Worm (Caenorhabditis elegans) whole organism, L4 larva: Measurements from ENCODE around the gene rod-1.
"Not testable (repeated sequence)": the region's sequence is repeated elsewhere in the genome, so short reads cannot be mapped to it uniquely, and the experiment has no call there.

ENCODE experiments used
- F10B5.3 ChIP-seq: sonication (generic microtip); optimal IDR thresholded peaks from 2 replicates; lab custom pipeline; 2016; ENCODE audit warnings: mild to moderate bottlenecking, missing genetic modification characterization, missing compliant biosample characterization
- Y105C5A.15 ChIP-seq: fragments of 200-800 bp; sonication (Bioruptor generic); IDR thresholded peaks from 2 replicates; pipeline ENCODE4 v1.3.6; 2022; ENCODE audit warnings: missing genetic modification characterization, missing compliant biosample characterization
- Y48G9A.11 ChIP-seq: fragments of 200-800 bp; sonication (Bioruptor generic); IDR thresholded peaks from 2 replicates; pipeline ENCODE4 v1.3.6; 2022; ENCODE audit warnings: missing genetic modification reagents, missing genetic modification characterization, missing compliant biosample characterization
- Y75B8A.6 ChIP-seq: fragments of 200-800 bp; sonication (Bioruptor generic); IDR thresholded peaks from 2 replicates; pipeline ENCODE4 v1.3.6; 2022; ENCODE audit warnings: missing genetic modification reagents, missing genetic modification characterization, missing compliant biosample characterization
- ZK337.2 ChIP-seq: fragments of 200-800 bp; sonication (Bioruptor generic); IDR thresholded peaks from 2 replicates; pipeline ENCODE4 v1.3.6; 2022; ENCODE audit warnings: missing genetic modification reagents, missing genetic modification characterization, missing compliant biosample characterization
- arid-1 ChIP-seq: fragments of 200-800 bp; sonication (Bioruptor generic); conservative IDR thresholded peaks from 2 replicates; pipeline ENCODE4 v1.3.6; 2022; ENCODE audit warnings: missing genetic modification reagents, missing genetic modification characterization, missing compliant biosample characterization
- ceh-82 ChIP-seq: sonication (generic microtip); optimal IDR thresholded peaks from 2 replicates; lab custom pipeline; 2017; ENCODE audit warnings: missing biosample characterization, missing genetic modification characterization
- ces-1 ChIP-seq: fragments of 150-350 bp; sonication (generic microtip); optimal IDR thresholded peaks from 4 replicates; lab custom pipeline; 2014; ENCODE audit warnings: missing biosample characterization, missing genetic modification reagents, missing genetic modification characterization
- cey-2 ChIP-seq: sonication (generic microtip); optimal IDR thresholded peaks from 3 replicates; lab custom pipeline; 2017; ENCODE audit warnings: missing genetic modification characterization, mild to moderate bottlenecking, missing compliant biosample characterization, antibody characterized with exemption, borderline replicate concordance; ENCODE audit not compliant: insufficient read depth
- dmd-6 ChIP-seq: fragments of 200-800 bp; sonication (Bioruptor generic); IDR thresholded peaks from 2 replicates; pipeline ENCODE4 v1.3.6; 2022; ENCODE audit warnings: missing genetic modification reagents, missing genetic modification characterization, missing compliant biosample characterization
- duxl-1 ChIP-seq: sonication (generic microtip); optimal IDR thresholded peaks from 2 replicates; lab custom pipeline; 2016; ENCODE audit warnings: mild to moderate bottlenecking, missing genetic modification characterization, moderate library complexity, missing compliant biosample characterization; ENCODE audit not compliant: poor library complexity
- dve-1 ChIP-seq: sonication (generic microtip); optimal IDR thresholded peaks from 2 replicates; lab custom pipeline; 2017; ENCODE audit warnings: antibody characterized with exemption, mild to moderate bottlenecking, missing genetic modification characterization, missing compliant biosample characterization; ENCODE audit not compliant: insufficient read depth
- egl-43 ChIP-seq: fragments of 200-800 bp; sonication (Bioruptor generic); IDR thresholded peaks from 2 replicates; pipeline ENCODE4 v1.3.6; 2022; ENCODE audit warnings: missing genetic modification reagents, missing genetic modification characterization, missing compliant biosample characterization
- hlh-11 ChIP-seq: fragments of 200-800 bp; sonication (Bioruptor generic); optimal IDR thresholded peaks from 2 replicates; lab custom pipeline; 2018; ENCODE audit warnings: mild to moderate bottlenecking, missing genetic modification characterization, missing compliant biosample characterization
- lim-7 ChIP-seq: fragments of 200-800 bp; sonication (Bioruptor generic); IDR thresholded peaks from 2 replicates; pipeline ENCODE4 v1.3.6; 2022; ENCODE audit warnings: missing genetic modification characterization, missing compliant biosample characterization
- lsy-2 ChIP-seq, 2 experiments: fragments of 150-350 bp in 1 of 2; sonication (generic microtip) in 1 of 2; optimal IDR thresholded peaks; 2 replicates each; lab custom pipeline; 2014 to 2017; ENCODE audit warnings: missing biosample characterization in 2 of 2, missing genetic modification characterization in 2 of 2
- madf-5 ChIP-seq, 2 experiments: fragments of 200-800 bp; sonication (Bioruptor generic); IDR thresholded peaks; 2 replicates each; pipeline ENCODE4 v1.3.6; 2022; ENCODE audit warnings: missing compliant biosample characterization in 2 of 2, missing genetic modification characterization in 2 of 2
- mdt-29 ChIP-seq: fragments of 200-800 bp; sonication (Bioruptor generic); IDR thresholded peaks from 2 replicates; pipeline ENCODE4 v1.3.6; 2022; ENCODE audit warnings: missing genetic modification reagents, missing genetic modification characterization, missing compliant biosample characterization
- mes-2 ChIP-seq: sonication (generic microtip); optimal IDR thresholded peaks from 2 replicates; lab custom pipeline; 2016; ENCODE audit warnings: missing genotype, mild to moderate bottlenecking, missing genetic modification characterization, missing compliant biosample characterization; ENCODE audit not compliant: poor library complexity, severe bottlenecking
- nhr-11 ChIP-seq: fragments of 150-350 bp; optimal IDR thresholded peaks from 2 replicates; lab custom pipeline; 2014; ENCODE audit warnings: missing biosample characterization, missing genetic modification characterization
- nhr-28 ChIP-seq: fragments of 150-350 bp; optimal IDR thresholded peaks from 2 replicates; lab custom pipeline; 2014; ENCODE audit warnings: missing biosample characterization, missing genetic modification characterization
- nhr-77 ChIP-seq: fragments of 150-350 bp; optimal IDR thresholded peaks from 2 replicates; lab custom pipeline; 2014; ENCODE audit warnings: missing biosample characterization, missing genetic modification characterization
- pha-4 ChIP-seq, 2 experiments: fragments of 150-350 bp in 1 of 2; fragments of 200-800 bp in 1 of 2; sonication (Bioruptor generic) in 1 of 2; IDR thresholded peaks in 1 of 2; optimal IDR thresholded peaks in 1 of 2; 2 replicates each; pipeline versions ENCODE4 v1.3.6 to Lab custom; 2014 to 2022; ENCODE audit warnings: missing genetic modification characterization in 2 of 2, missing genetic modification reagents in 2 of 2, missing biosample characterization in 1 of 2, missing compliant biosample characterization in 1 of 2
- pqm-1 ChIP-seq: sonication (generic microtip); optimal IDR thresholded peaks from 2 replicates; lab custom pipeline; 2017; ENCODE audit warnings: missing biosample characterization, missing genetic modification characterization
- rbr-2 ChIP-seq: sonication (generic microtip); optimal IDR thresholded peaks from 2 replicates; lab custom pipeline; 2016; ENCODE audit warnings: missing genotype, missing genetic modification characterization, missing compliant biosample characterization
- saeg-2 ChIP-seq: fragments of 200-800 bp; sonication (Bioruptor generic); IDR thresholded peaks from 2 replicates; pipeline ENCODE4 v1.3.6; 2022; ENCODE audit warnings: missing genetic modification reagents, missing genetic modification characterization, missing compliant biosample characterization
- snpc-1.2 ChIP-seq: fragments of 200-800 bp; sonication (Bioruptor generic); IDR thresholded peaks from 2 replicates; pipeline ENCODE4 v1.3.6; 2022; ENCODE audit warnings: missing genetic modification reagents, missing genetic modification characterization, missing compliant biosample characterization
- tra-1 ChIP-seq: fragments of 200-800 bp; sonication (Bioruptor generic); IDR thresholded peaks from 2 replicates; pipeline ENCODE4 v1.3.6; 2022; ENCODE audit warnings: missing genetic modification reagents, missing genetic modification characterization, missing compliant biosample characterization
- unc-62 ChIP-seq, 3 experiments: fragments of 150-350 bp in 1 of 3; sonication (generic microtip); optimal IDR thresholded peaks in 2 of 3; peaks in 1 of 3; 1 replicate in 1 of 3; 2 replicates in 2 of 3; lab custom pipeline; 2014 to 2017; ENCODE audit warnings: missing biosample characterization in 3 of 3, missing genetic modification characterization in 3 of 3, missing genetic modification reagents in 3 of 3, missing genotype in 1 of 3
- zag-1 ChIP-seq: fragments of 150-350 bp; optimal IDR thresholded peaks from 2 replicates; lab custom pipeline; 2014; ENCODE audit warnings: missing biosample characterization, missing genetic modification characterization
- zip-2 ChIP-seq: fragments of 150-350 bp; optimal IDR thresholded peaks from 2 replicates; lab custom pipeline; 2014; ENCODE audit warnings: missing biosample characterization, missing genetic modification characterization

Gene rod-1

ce11 chrIV:7439377-7439776 is 38.9 kb upstream of the rod-1 start:
- TF ChIP-seq F10B5.3 (no peak), unc-62 (GFP tag; optimal IDR thresholded peaks at IDR 0.05 in 1 of 2; lab: Kevin White, UChicago) (peak in 1 of 2 experiments; percentile 92), unc-62 (tag; optimal IDR thresholded peaks at IDR 0.05; lab: Kevin White, UChicago) (no peak)

ce11 chrIV:7440238-7440637 is 38.0 kb upstream of the rod-1 start:
- TF ChIP-seq hlh-11 (peak; percentile 3), nhr-28 (tag; lab: Kevin White, UChicago) (peak; percentile 66), cey-2 (tag; lab: Kevin White, UChicago) (no peak), mdt-29 (no peak)
- TF ChIP-seq, all 104 proteins: peak for 2

- TF ChIP-seq tra-1 (0 out of 2 replicates have a peak, but pooled peaks have one; percentile 28), pha-4 (GFP tag; IDR thresholded peaks at IDR 0.05; lab: Robert Waterston, UW) (peak; percentile 12; the same call in 1 of the 2 replicates), snpc-1.2 (GFP tag; lab: Robert Waterston, UW) (0 out of 2 replicates have a peak, but pooled peaks have one; percentile 22), lim-7 (GFP tag; lab: Robert Waterston, UW) (peak; percentile 73), Y48G9A.11 (GFP tag; lab: Robert Waterston, UW) (0 out of 2 replicates have a peak, but pooled peaks have one; percentile 36)
- not testable (repeated sequence) for TF ChIP-seq pha-4 (tag; optimal IDR thresholded peaks at IDR 0.05; lab: Kevin White, UChicago)
- TF ChIP-seq, all 104 proteins: peak for 5; not testable (repeated sequence) for 99
Measured at ce11 chrIV:7440985-7441384, 37.3 kb upstream of the rod-1 start.

- peak in 1 of 2 experiments; percentile 51 for TF ChIP-seq unc-62 (GFP tag; optimal IDR thresholded peaks at IDR 0.05 in 1 of 2; lab: Kevin White, UChicago)
- no peak for TF ChIP-seq unc-62 (tag; optimal IDR thresholded peaks at IDR 0.05; lab: Kevin White, UChicago)
- TF ChIP-seq madf-5 (GFP tag; IDR thresholded peaks at IDR 0.05; lab: Robert Waterston, UW): no peak
- no peak for TF ChIP-seq Y75B8A.6 (GFP tag; lab: Robert Waterston, UW)
- TF ChIP-seq saeg-2 (GFP tag; lab: Robert Waterston, UW): no peak
- TF ChIP-seq Y105C5A.15 (GFP tag; lab: Robert Waterston, UW): no peak
- TF ChIP-seq rbr-2 (tag; lab: Kevin White, UChicago): no peak
- TF ChIP-seq, all 104 proteins: peak for 1
Measured at ce11 chrIV:7445236-7445635, 33.0 kb upstream of the rod-1 start, which contains the start of gene valv-1. valv-1 (minus strand) TSS chrIV:7445336.

ce11 chrIV:7445995-7446394 is 32.3 kb upstream of the rod-1 start, which contains the start of gene B0496.1:
B0496.1 (plus strand) TSS chrIV:7446295.
- TF ChIP-seq ces-1 (GFP tag; lab: Kevin White, UChicago) (no peak), nhr-11 (no peak), mes-2 (tag; lab: Kevin White, UChicago) (no peak), egl-43 (no peak), duxl-1 (tag; lab: Kevin White, UChicago) (no peak), arid-1 (GFP tag; lab: Robert Waterston, UW) (no peak), zip-2 (tag; lab: Kevin White, UChicago) (no peak), nhr-77 (no peak), zag-1 (tag; lab: Kevin White, UChicago) (no peak), dve-1 (tag; lab: Kevin White, UChicago) (no peak), lsy-2 (tag; optimal IDR thresholded peaks at IDR 0.05; lab: Kevin White, UChicago) (no peak), F10B5.3 (no peak), ceh-82 (tag; lab: Kevin White, UChicago) (no peak), ZK337.2 (GFP tag; lab: Robert Waterston, UW) (no peak), pha-4 (GFP tag; IDR thresholded peaks at IDR 0.05; lab: Robert Waterston, UW) (no peak), pha-4 (tag; optimal IDR thresholded peaks at IDR 0.05; lab: Kevin White, UChicago) (no peak), dmd-6 (GFP tag; lab: Robert Waterston, UW) (no peak), pqm-1 (tag; lab: Kevin White, UChicago) (no peak)
